Fruit fly (Drosophila melanogaster): ENCODE data around the gene Samuel.

Gene Samuel

DNA sequence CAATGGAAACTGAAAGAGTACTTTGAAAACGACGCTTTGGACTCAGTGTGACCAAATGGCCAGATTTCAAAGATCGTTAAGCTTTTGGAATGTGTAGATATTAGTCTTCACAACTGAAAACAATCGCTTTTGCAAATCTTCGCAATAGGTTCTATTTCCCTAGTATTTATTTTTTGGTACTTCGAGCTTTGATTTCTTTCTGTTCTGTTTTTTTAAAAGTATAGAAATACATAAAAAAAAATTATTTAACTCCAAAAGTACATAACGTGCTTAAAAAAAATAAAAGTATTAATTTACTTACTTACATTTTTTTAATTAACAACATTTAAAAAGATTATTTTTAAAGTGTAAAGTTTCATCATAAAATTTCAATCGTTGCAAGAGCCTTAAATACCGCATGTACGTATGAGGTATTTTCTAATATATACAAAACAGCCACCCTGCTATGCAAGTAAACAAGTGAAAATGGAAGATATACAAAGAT, 79.4 kb downstream of the Samuel start, which contains the start of the genes piwi and CG12253 (continued):
- TF ChIP-seq CG10267 (tag; optimal IDR thresholded peaks at IDR 0.05) = peak; percentile 71
- no peak for TF ChIP-seq Opbp (GFP tag; IDR thresholded peaks at IDR 0.05; ENCODE audit: partially characterized antibody)
- TF ChIP-seq crol (GFP tag; IDR thresholded peaks at IDR 0.05) = no peak
- no peak for TF ChIP-seq gt (GFP tag; IDR thresholded peaks at IDR 0.05)
- peak; percentile 88 for TF ChIP-seq CG12659 (GFP tag; optimal IDR thresholded peaks at IDR 0.05)
- TF ChIP-seq ranshi (GFP tag; IDR thresholded peaks at IDR 0.05) = peak; percentile 77; the same call in 1 of the 2 replicates
- TF ChIP-seq al (GFP tag; IDR thresholded peaks at IDR 0.05) = peak; percentile 65; the same call in 1 of the 2 replicates
- TF ChIP-seq CG30020 (tag; optimal IDR thresholded peaks at IDR 0.05) = peak; percentile 80
- TF ChIP-seq luna (GFP tag; optimal IDR thresholded peaks at IDR 0.05) = no peak
- TF ChIP-seq CG8089 (GFP tag; optimal IDR thresholded peaks at IDR 0.05) = no peak
- TF ChIP-seq CG34422 (GFP tag; IDR thresholded peaks at IDR 0.05) = no peak
- peak; percentile 35 for TF ChIP-seq shn (GFP tag; optimal IDR thresholded peaks at IDR 0.05)
- TF ChIP-seq dati (GFP tag; IDR thresholded peaks at IDR 0.05) = no peak
- TF ChIP-seq CG11247 (GFP tag; IDR thresholded peaks at IDR 0.05) = peak; percentile 74
- TF ChIP-seq bcd (GFP tag; optimal IDR thresholded peaks at IDR 0.05) = no peak
- TF ChIP-seq CG10654 (GFP tag; optimal IDR thresholded peaks at IDR 0.05) = peak; percentile 18
- peak; percentile 90 for TF ChIP-seq slbo (GFP tag; IDR thresholded peaks at IDR 0.05)
- no peak for TF ChIP-seq CkIIα-i1 (GFP tag; IDR thresholded peaks at IDR 0.05)
- TF ChIP-seq Hmr (GFP tag; optimal IDR thresholded peaks at IDR 0.05) = no peak
- no peak for TF ChIP-seq gce (GFP tag; IDR thresholded peaks at IDR 0.05)
- TF ChIP-seq dpn (GFP tag; optimal IDR thresholded peaks at IDR 0.05) = peak; percentile 31 to 77
- peak; percentile 42 for TF ChIP-seq CG4424 (GFP tag; optimal IDR thresholded peaks at IDR 0.05)
- TF ChIP-seq gsb-n (tag; optimal IDR thresholded peaks at IDR 0.05) = no peak
- TF ChIP-seq CG12155 (GFP tag; optimal IDR thresholded peaks at IDR 0.05) = peak; percentile 69
- TF ChIP-seq sens (GFP tag) = peak; percentile 71
- TF ChIP-seq p53 (GFP tag; optimal IDR thresholded peaks at IDR 0.05) = no peak
- TF ChIP-seq CG1792 (GFP tag; optimal IDR thresholded peaks at IDR 0.05) = no peak
- no peak for TF ChIP-seq nerfin-1 (tag; optimal IDR thresholded peaks at IDR 0.05)
- TF ChIP-seq CG2120 (GFP tag; optimal IDR thresholded peaks at IDR 0.05) = peak; percentile 76
- TF ChIP-seq Dll (GFP tag; IDR thresholded peaks at IDR 0.05; ENCODE audit: partially characterized antibody) = no peak
- TF ChIP-seq bsh (GFP tag; optimal IDR thresholded peaks at IDR 0.05) = peak in 1 of 2 experiments; percentile 85
- TF ChIP-seq usp (GFP tag; optimal IDR thresholded peaks at IDR 0.05) = no peak
- no peak for TF ChIP-seq CG6854 (GFP tag; optimal IDR thresholded peaks at IDR 0.05)
- no peak for TF ChIP-seq CG1832 (GFP tag; optimal IDR thresholded peaks at IDR 0.05)
- peak; percentile 91 for TF ChIP-seq tgo (GFP tag; IDR thresholded peaks at IDR 0.05)
- TF ChIP-seq CG32767 (GFP tag; IDR thresholded peaks at IDR 0.05) = peak; percentile 81; the same call in 1 of the 2 replicates
- TF ChIP-seq hbn (GFP tag; IDR thresholded peaks at IDR 0.05; ENCODE audit: partially characterized antibody) = no peak
- TF ChIP-seq kah (GFP tag; optimal IDR thresholded peaks at IDR 0.05) = no peak
- TF ChIP-seq CG4617 (GFP tag; optimal IDR thresholded peaks at IDR 0.05; ENCODE audit: borderline replicate concordance) = peak; percentile 27
- peak; percentile 1 for TF ChIP-seq CG7928 (GFP tag; optimal IDR thresholded peaks at IDR 0.05)
- TF ChIP-seq Atf3 (GFP tag; optimal IDR thresholded peaks at IDR 0.05) = peak; percentile 8
- TF ChIP-seq wek (GFP tag; optimal IDR thresholded peaks at IDR 0.05) = no peak
- TF ChIP-seq Spps (tag; optimal IDR thresholded peaks at IDR 0.05) = peak; percentile 14
- TF ChIP-seq scrt (GFP tag; optimal IDR thresholded peaks at IDR 0.05) = no peak
- peak; percentile 25 for TF ChIP-seq Hand (GFP tag; optimal IDR thresholded peaks at IDR 0.05)
- TF ChIP-seq CG16813 (GFP tag; IDR thresholded peaks at IDR 0.05; ENCODE audit: partially characterized antibody) = no peak
- TF ChIP-seq pan (optimal IDR thresholded peaks at IDR 0.05) = no peak
- TF ChIP-seq pan (GFP tag; optimal IDR thresholded peaks at IDR 0.05 in 1 of 2, IDR thresholded peaks at IDR 0.05 in 1 of 2) = no peak
- TF ChIP-seq ATbp (GFP tag; optimal IDR thresholded peaks at IDR 0.05) = no peak
- TF ChIP-seq CG13894 (tag; optimal IDR thresholded peaks at IDR 0.05) = no peak
- no peak for TF ChIP-seq otp (GFP tag; IDR thresholded peaks at IDR 0.05)

All from whole organism, embryonic.